Worm (Caenorhabditis elegans): Measurements from ENCODE around the gene sru-22.

DNA sequence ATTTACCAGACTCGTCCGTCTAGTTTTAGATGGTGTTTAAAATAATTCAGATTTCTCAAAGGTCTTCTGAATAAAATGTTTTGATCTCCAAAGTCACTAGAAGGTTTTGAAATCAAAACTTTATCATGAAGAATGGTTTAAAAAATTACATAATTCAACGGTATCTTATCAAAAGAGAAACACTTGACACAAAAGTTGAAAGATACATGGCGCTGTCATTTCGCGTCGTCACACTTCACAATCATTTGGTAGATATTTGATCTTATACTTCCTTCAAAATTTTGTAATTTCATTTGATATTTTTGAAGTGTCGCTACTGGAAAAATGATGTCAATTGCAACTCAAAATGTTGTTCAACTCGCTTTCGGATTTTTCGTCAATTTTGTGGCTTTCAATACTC lies 17.6 kb downstream of the sru-22 start, which contains the start of gene F36G9.3:
- TF ChIP-seq dao-5 (tag; optimal IDR thresholded peaks at IDR 0.05) (no peak), him-1 (tag; optimal IDR thresholded peaks at IDR 0.05) (no peak), W03F9.2 (tag; optimal IDR thresholded peaks at IDR 0.05) (no peak)
